Worm (Caenorhabditis elegans) whole organism, early embryonic: ENCODE results near the gene Y32H12A.7.

ENCODE experiments used
- ama-1 ChIP-seq: fragments of 150-350 bp; optimal IDR thresholded peaks from 2 replicates; lab custom pipeline; 2014
- ceh-13 ChIP-seq: fragments of 200-800 bp; sonication (Bioruptor generic); optimal IDR thresholded peaks from 2 replicates; lab custom pipeline; 2018; ENCODE audit warnings: mild to moderate bottlenecking, missing genetic modification characterization, missing compliant biosample characterization
- flt-1 ChIP-seq: fragments of 200-800 bp; sonication (Bioruptor generic); IDR thresholded peaks from 2 replicates; pipeline ENCODE4 v1.3.6; 2022; ENCODE audit warnings: missing genetic modification characterization, missing compliant biosample characterization
- pes-1 ChIP-seq: fragments of 200-800 bp; sonication (Bioruptor generic); IDR thresholded peaks from 2 replicates; pipeline ENCODE4 v1.3.6; 2022; ENCODE audit warnings: missing genetic modification reagents, missing genetic modification characterization, missing compliant biosample characterization
- sea-1 ChIP-seq: fragments of 200-800 bp; sonication (Bioruptor generic); conservative IDR thresholded peaks from 2 replicates; pipeline ENCODE4 v1.3.6; 2022; ENCODE audit warnings: missing genetic modification characterization, missing compliant biosample characterization
- tra-4 ChIP-seq: sonication (generic microtip); optimal IDR thresholded peaks from 2 replicates; lab custom pipeline; 2017; ENCODE audit warnings: missing genetic modification characterization, missing compliant biosample characterization

DNA sequence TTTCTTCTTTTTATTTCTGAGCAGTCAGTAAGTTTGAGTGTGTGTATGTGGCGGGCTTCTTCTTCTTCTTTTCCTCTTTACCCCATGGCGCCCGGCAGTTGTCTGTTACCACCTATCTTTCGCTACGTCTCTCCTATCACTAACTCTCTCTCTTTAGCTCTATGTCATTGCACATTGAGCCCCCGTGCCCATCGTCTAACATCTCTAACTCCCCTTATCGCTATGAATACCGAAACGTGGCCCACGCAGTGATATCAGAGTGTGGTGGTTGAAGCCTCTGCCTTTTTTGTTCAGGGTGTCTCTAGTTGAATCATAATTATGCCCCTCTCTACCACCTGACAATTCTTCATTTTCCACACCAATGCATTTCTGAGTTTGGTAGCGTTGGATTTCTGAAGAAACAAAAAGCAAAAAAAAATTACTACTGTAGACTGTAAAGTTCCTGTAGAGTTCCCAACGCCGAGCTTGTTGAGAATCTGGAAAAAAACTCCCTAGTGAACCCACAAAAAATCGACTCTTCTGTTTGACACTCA, 50.6 kb downstream of the Y32H12A.7 start:
- TF ChIP-seq sea-1 (no peak), tra-4 (no peak), pes-1 (GFP tag; lab: Robert Waterston, UW) (no peak), ceh-13 (GFP tag; lab: Kevin White, UChicago) (no peak), ama-1 (lab: Kevin White, UChicago) (no peak), flt-1 (GFP tag; lab: Robert Waterston, UW) (no peak)
